Worm (Caenorhabditis elegans) whole organism, early embryonic: Measurements from ENCODE around the gene acr-16.
"Not testable (repeated sequence)": the region's sequence is repeated elsewhere in the genome, so short reads cannot be mapped to it uniquely, and the experiment has no call there.

Source experiments
- F13C5.2 ChIP-seq: sonication (generic microtip); optimal IDR thresholded peaks from 2 replicates; lab custom pipeline; 2017; ENCODE audit warnings: mild to moderate bottlenecking, missing genetic modification characterization, inconsistent platforms, missing compliant biosample characterization
- ama-1 ChIP-seq: fragments of 150-350 bp; optimal IDR thresholded peaks from 2 replicates; lab custom pipeline; 2014
- pes-1 ChIP-seq: fragments of 200-800 bp; sonication (Bioruptor generic); IDR thresholded peaks from 2 replicates; pipeline ENCODE4 v1.3.6; 2022; ENCODE audit warnings: missing genetic modification reagents, missing genetic modification characterization, missing compliant biosample characterization
- sea-1 ChIP-seq: fragments of 200-800 bp; sonication (Bioruptor generic); conservative IDR thresholded peaks from 2 replicates; pipeline ENCODE4 v1.3.6; 2022; ENCODE audit warnings: missing genetic modification characterization, missing compliant biosample characterization
- tbx-37 ChIP-seq: fragments of 200-800 bp; sonication (Bioruptor generic); conservative IDR thresholded peaks from 2 replicates; pipeline ENCODE4 v1.3.6; 2022; ENCODE audit warnings: missing genetic modification reagents, missing genetic modification characterization, missing compliant biosample characterization

- TF ChIP-seq F13C5.2 (tag; lab: Kevin White, UChicago); ama-1 (lab: Kevin White, UChicago); sea-1 (GFP tag; lab: Robert Waterston, UW); pes-1; tbx-37 (GFP tag; lab: Robert Waterston, UW): not testable (repeated sequence)
Measured at ce11 chrV:8574762-8575161, 13.7 kb downstream of the acr-16 start, which contains the start of gene F25G6.1.
